Fruit fly (Drosophila melanogaster) whole organism, embryonic: ENCODE data around the gene Lcp65Ad.

Source experiments
- Atf3 ChIP-seq: fragments of 200-800 bp; sonication (Bioruptor generic); optimal IDR thresholded peaks from 3 replicates; lab custom pipeline; 2016; ENCODE audit warnings: missing biosample characterization, missing genetic modification characterization
- BEAF-32 ChIP-seq: fragments of 200-800 bp; sonication (Bioruptor generic); optimal IDR thresholded peaks from 3 replicates; lab custom pipeline; 2017; ENCODE audit warnings: missing biosample characterization, missing genetic modification characterization, mild to moderate bottlenecking, moderate library complexity, missing genetic modification reagents
- CG10274 ChIP-seq: fragments of 200-800 bp; sonication (Bioruptor generic); optimal IDR thresholded peaks from 3 replicates; lab custom pipeline; 2017; ENCODE audit warnings: missing biosample characterization, mild to moderate bottlenecking, missing genetic modification characterization
- CG12769 ChIP-seq: fragments of 200-800 bp; sonication (Bioruptor generic); optimal IDR thresholded peaks from 2 replicates; lab custom pipeline; 2019; ENCODE audit warnings: missing biosample characterization, mild to moderate bottlenecking, missing genetic modification characterization, moderate library complexity
- CG13894 ChIP-seq: fragments of 200-800 bp; sonication (Bioruptor generic); optimal IDR thresholded peaks from 3 replicates; lab custom pipeline; 2018; ENCODE audit warnings: missing biosample characterization, mild to moderate bottlenecking, missing genetic modification characterization, moderate library complexity
- CG14441 ChIP-seq: fragments of 200-800 bp; sonication (Bioruptor generic); IDR thresholded peaks from 2 replicates; pipeline ENCODE4 v1.3.6; 2022; ENCODE audit warnings: missing biosample characterization, missing genetic modification characterization
- CG1529 ChIP-seq: fragments of 200-800 bp; sonication (Bioruptor generic); optimal IDR thresholded peaks from 3 replicates; lab custom pipeline; 2018; ENCODE audit warnings: missing biosample characterization, missing genetic modification characterization
- CG17359 ChIP-seq: fragments of 200-800 bp; sonication (Bioruptor generic); optimal IDR thresholded peaks from 3 replicates; lab custom pipeline; 2018; ENCODE audit warnings: missing biosample characterization, mild to moderate bottlenecking, missing genetic modification characterization, moderate library complexity
- CG2199 ChIP-seq: fragments of 200-800 bp; sonication (Bioruptor generic); IDR thresholded peaks from 3 replicates; pipeline ENCODE4 v1.3.6; 2022; ENCODE audit warnings: missing biosample characterization, missing genetic modification characterization
- CG2875 ChIP-seq: fragments of 200-800 bp; sonication (Bioruptor generic); optimal IDR thresholded peaks from 2 replicates; lab custom pipeline; 2017; ENCODE audit warnings: missing biosample characterization, mild to moderate bottlenecking, missing genetic modification characterization, missing genetic modification reagents
- CG34376 ChIP-seq: fragments of 200-800 bp; sonication (Bioruptor generic); optimal IDR thresholded peaks from 2 replicates; lab custom pipeline; 2018; ENCODE audit warnings: missing biosample characterization, mild to moderate bottlenecking, missing genetic modification characterization
- CG3726 ChIP-seq: fragments of 200-800 bp; sonication (Bioruptor generic); IDR thresholded peaks from 3 replicates; pipeline ENCODE4, ENCODE4 v1.3.6; 2022; ENCODE audit warnings: missing biosample characterization, missing genetic modification characterization
- CG6654 ChIP-seq: fragments of 200-800 bp; sonication (Bioruptor generic); optimal IDR thresholded peaks from 2 replicates; lab custom pipeline; 2017; ENCODE audit warnings: missing biosample characterization, mild to moderate bottlenecking, missing genetic modification characterization
- CG6791 ChIP-seq: fragments of 200-800 bp; sonication (Bioruptor generic); IDR thresholded peaks from 3 replicates; pipeline ENCODE4 v1.3.6; 2022; ENCODE audit warnings: missing biosample characterization, missing genetic modification characterization; ENCODE audit not compliant: partially characterized antibody
- CG7963 ChIP-seq: fragments of 200-800 bp; sonication (Bioruptor generic); IDR thresholded peaks from 3 replicates; pipeline ENCODE4 v1.3.6; 2022; ENCODE audit warnings: missing biosample characterization, missing genetic modification characterization; ENCODE audit not compliant: partially characterized antibody
- CG8359 ChIP-seq: fragments of 200-800 bp; sonication (Bioruptor generic); optimal IDR thresholded peaks from 2 replicates; lab custom pipeline; 2017; ENCODE audit warnings: missing biosample characterization, mild to moderate bottlenecking, missing genetic modification characterization, borderline replicate concordance
- CG8944 ChIP-seq: fragments of 200-800 bp; sonication (Bioruptor generic); optimal IDR thresholded peaks from 3 replicates; lab custom pipeline; 2016; ENCODE audit warnings: missing biosample characterization, missing genetic modification characterization
- CG9797 ChIP-seq: fragments of 200-800 bp; sonication (Bioruptor generic); optimal IDR thresholded peaks from 3 replicates; lab custom pipeline; 2018; ENCODE audit warnings: missing biosample characterization, mild to moderate bottlenecking, missing genetic modification characterization
- CG9876 ChIP-seq: fragments of 200-800 bp; sonication (Bioruptor generic); optimal IDR thresholded peaks from 2 replicates; lab custom pipeline; 2016; ENCODE audit warnings: missing biosample characterization, missing genetic modification characterization
- Dbx ChIP-seq: fragments of 200-800 bp; sonication (Bioruptor generic); IDR thresholded peaks from 3 replicates; pipeline ENCODE4 v1.3.6; 2022; ENCODE audit warnings: missing biosample characterization, missing genetic modification characterization
- Doc3 ChIP-seq: fragments of 200-800 bp; sonication (Bioruptor generic); IDR thresholded peaks from 3 replicates; pipeline ENCODE4 v1.3.6; 2022; ENCODE audit warnings: missing biosample characterization, missing genetic modification characterization; ENCODE audit not compliant: partially characterized antibody
- E2f1 ChIP-seq: fragments of 200-800 bp; sonication (Bioruptor generic); IDR thresholded peaks from 2 replicates; pipeline ENCODE4 v1.3.6; 2022; ENCODE audit warnings: missing biosample characterization, missing genetic modification characterization
- Fer1 ChIP-seq: fragments of 200-800 bp; sonication (Bioruptor generic); optimal IDR thresholded peaks from 2 replicates; lab custom pipeline; 2017; ENCODE audit warnings: missing biosample characterization, mild to moderate bottlenecking, missing genetic modification characterization
- GATAe ChIP-seq: fragments of 200-800 bp; sonication (Bioruptor generic); conservative IDR thresholded peaks from 2 replicates; pipeline ENCODE4 v1.3.6; 2022; ENCODE audit warnings: missing biosample characterization, missing genetic modification characterization
- Rfx ChIP-seq: fragments of 200-800 bp; sonication (Bioruptor generic); IDR thresholded peaks from 2 replicates; pipeline ENCODE4 v1.3.6; 2022; ENCODE audit warnings: missing biosample characterization, missing genetic modification characterization
- Sry-δ ChIP-seq: fragments of 200-800 bp; sonication (Bioruptor generic); optimal IDR thresholded peaks from 2 replicates; lab custom pipeline; 2016; ENCODE audit warnings: missing biosample characterization, missing genetic modification characterization
- abd-A ChIP-seq: fragments of 200-800 bp; sonication (Bioruptor generic); optimal IDR thresholded peaks from 3 replicates; lab custom pipeline; 2019; ENCODE audit warnings: missing biosample characterization, mild to moderate bottlenecking, missing genetic modification characterization, moderate library complexity
- amos ChIP-seq: fragments of 200-800 bp; sonication (Bioruptor generic); IDR thresholded peaks from 2 replicates; pipeline ENCODE4 v1.3.6; 2022; ENCODE audit warnings: missing biosample characterization, missing genetic modification characterization; ENCODE audit not compliant: partially characterized antibody
- bigmax ChIP-seq: fragments of 200-800 bp; sonication (Bioruptor generic); optimal IDR thresholded peaks from 2 replicates; lab custom pipeline; 2018; ENCODE audit warnings: missing biosample characterization, mild to moderate bottlenecking, missing genetic modification characterization
- chinmo ChIP-seq: fragments of 200-800 bp; sonication (Bioruptor generic); IDR thresholded peaks from 4 replicates; pipeline ENCODE4 v1.3.6; 2022; ENCODE audit warnings: missing biosample characterization, missing genetic modification characterization; ENCODE audit not compliant: partially characterized antibody
- fd102C ChIP-seq: fragments of 200-800 bp; sonication (Bioruptor generic); optimal IDR thresholded peaks from 2 replicates; lab custom pipeline; 2018; ENCODE audit warnings: missing biosample characterization, mild to moderate bottlenecking, missing genetic modification characterization, moderate library complexity
- hb ChIP-seq: fragments of 200-800 bp; sonication (Bioruptor generic); IDR thresholded peaks from 3 replicates; pipeline ENCODE4 v1.3.6; 2022; ENCODE audit warnings: missing biosample characterization, missing genetic modification characterization; ENCODE audit not compliant: partially characterized antibody
- pita ChIP-seq: fragments of 200-800 bp; sonication (Bioruptor generic); optimal IDR thresholded peaks from 2 replicates; lab custom pipeline; 2017; ENCODE audit warnings: missing biosample characterization, mild to moderate bottlenecking, missing genetic modification characterization
- ranshi ChIP-seq: fragments of 200-800 bp; sonication (Bioruptor generic); IDR thresholded peaks from 2 replicates; pipeline ENCODE4 v1.3.6; 2022; ENCODE audit warnings: missing biosample characterization, missing genetic modification characterization
- rib ChIP-seq: fragments of 200-800 bp; sonication (Bioruptor generic); IDR thresholded peaks from 2 replicates; pipeline ENCODE4 v1.3.6; 2022; ENCODE audit warnings: missing biosample characterization, missing genetic modification characterization
- sd ChIP-seq: fragments of 200-800 bp; sonication (Bioruptor generic); optimal IDR thresholded peaks from 3 replicates; lab custom pipeline; 2018; ENCODE audit warnings: missing biosample characterization, mild to moderate bottlenecking, missing genetic modification characterization, moderate library complexity
- zen2 ChIP-seq: fragments of 200-800 bp; sonication (Bioruptor generic); IDR thresholded peaks from 3 replicates; pipeline ENCODE4 v1.3.6; 2022; ENCODE audit warnings: missing biosample characterization, missing genetic modification characterization; ENCODE audit not compliant: partially characterized antibody
- zf30C ChIP-seq: fragments of 200-800 bp; sonication (Bioruptor generic); optimal IDR thresholded peaks from 3 replicates; lab custom pipeline; 2018; ENCODE audit warnings: missing biosample characterization, mild to moderate bottlenecking, missing genetic modification characterization

Lcp65Ad gene

dm6 chr3L:6130944-6131343, 12.3 kb upstream of the Lcp65Ad start, which contains the start of gene Lcp65Ag3 (continued):
- TF ChIP-seq pita (no peak), Sry-δ (GFP tag; lab: Kevin White, UChicago) (no peak), Rfx (GFP tag; lab: Robert Waterston, UW) (0 out of 2 replicates have a peak, but pooled peaks have one; percentile 11), CG2875 (GFP tag; lab: Kevin White, UChicago) (no peak), CG7963 (GFP tag; lab: Robert Waterston, UW) (no peak), Dbx (no peak), fd102C (GFP tag; lab: Kevin White, UChicago) (no peak), CG10274 (GFP tag; lab: Kevin White, UChicago) (no peak), CG34376 (no peak), zf30C (GFP tag; lab: Kevin White, UChicago) (no peak), bigmax (GFP tag; lab: Kevin White, UChicago) (no peak), Atf3 (GFP tag; lab: Kevin White, UChicago) (no peak), CG12769 (no peak), CG9876 (GFP tag; lab: Kevin White, UChicago) (no peak), Doc3 (GFP tag; lab: Robert Waterston, UW) (no peak), E2f1 (GFP tag; lab: Robert Waterston, UW) (no peak)

- TF ChIP-seq CG17359 (tag; lab: Kevin White, UChicago): no peak
These were observed 11.2 kb upstream of the Lcp65Ad start, which contains the start of gene Cpr65Au for dm6 chr3L:6132009-6132408. TSS of gene Cpr65Au (minus strand) at chr3L:6132109.

dm6 chr3L:6133546-6133945, 9.6 kb upstream of the Lcp65Ad start, which contains the start of gene Lcp65Ag2:
TSS of gene Lcp65Ag2 (minus strand) at chr3L:6133593.
- no peak for TF ChIP-seq CG6791
- no peak for TF ChIP-seq CG3726
- peak; percentile 18 for TF ChIP-seq abd-A
- TF ChIP-seq amos (GFP tag; lab: Robert Waterston, UW): peak; percentile 8; the same call in 1 of the 2 replicates
- TF ChIP-seq rib: no peak
- no peak for TF ChIP-seq ranshi (GFP tag; lab: Robert Waterston, UW)
- peak; percentile 96 for TF ChIP-seq CG13894 (tag; lab: Kevin White, UChicago)
- no peak for TF ChIP-seq zen2 (GFP tag; lab: Robert Waterston, UW)
- TF ChIP-seq CG8359 (GFP tag; lab: Kevin White, UChicago): no peak
- TF ChIP-seq GATAe (GFP tag; lab: Robert Waterston, UW): no peak
- TF ChIP-seq sd (tag; lab: Kevin White, UChicago): peak; percentile 6
- 0 out of 4 replicates have a peak, but pooled peaks have one; percentile 12 for TF ChIP-seq chinmo (GFP tag; lab: Robert Waterston, UW)
- no peak for TF ChIP-seq CG8944
- no peak for TF ChIP-seq hb (GFP tag; lab: Robert Waterston, UW)
- no peak for TF ChIP-seq CG14441 (GFP tag; lab: Robert Waterston, UW)
- no peak for TF ChIP-seq CG2199 (GFP tag; lab: Robert Waterston, UW)
- TF ChIP-seq CG1529: no peak
- no peak for TF ChIP-seq CG9797
- no peak for TF ChIP-seq CG6654 (GFP tag; lab: Kevin White, UChicago)
- TF ChIP-seq Fer1 (GFP tag; lab: Kevin White, UChicago): no peak
- no peak for TF ChIP-seq BEAF-32
- TF ChIP-seq, all 482 proteins: peak for 5
